Fruit fly (Drosophila melanogaster) Kc167 (cell line): ENCODE data around the gene br.

ENCODE experiments used
- Myc ChIP-seq: fragments of >200 bp; optimal IDR thresholded peaks from 2 replicates; lab custom pipeline; 2017; ENCODE audit warnings: missing external identifiers
- psq ChIP-seq: fragments of >200 bp; optimal IDR thresholded peaks from 2 replicates; lab custom pipeline; 2017; ENCODE audit warnings: missing external identifiers

- no peak for TF ChIP-seq Myc (lab: Kevin White, UChicago)
- TF ChIP-seq psq (lab: Kevin White, UChicago) = no peak
Measured at dm6 chrX:1574832-1575231, at the start of gene br.
